Worm (Caenorhabditis elegans): ENCODE measurements around the gene algn-6.

algn-6 gene

ce11 chrII:8052850-8053249, 13.2 kb downstream of the algn-6 start, which contains the start of gene T05H10.4:
Gene T05H10.4, plus strand, starts transcription at chrII:8053150.
- TF ChIP-seq aptf-3 (GFP tag; IDR thresholded peaks at IDR 0.05), result no peak
- TF ChIP-seq rcor-1 (GFP tag; IDR thresholded peaks at IDR 0.05), result no peak
- no peak for TF ChIP-seq hmg-20 (GFP tag; IDR thresholded peaks at IDR 0.05)
- TF ChIP-seq him-1 (tag; optimal IDR thresholded peaks at IDR 0.05), result no peak
- TF ChIP-seq atf-7 (tag; optimal IDR thresholded peaks at IDR 0.05), result no peak
- TF ChIP-seq ceh-100 (GFP tag; IDR thresholded peaks at IDR 0.05), result no peak

DNA sequence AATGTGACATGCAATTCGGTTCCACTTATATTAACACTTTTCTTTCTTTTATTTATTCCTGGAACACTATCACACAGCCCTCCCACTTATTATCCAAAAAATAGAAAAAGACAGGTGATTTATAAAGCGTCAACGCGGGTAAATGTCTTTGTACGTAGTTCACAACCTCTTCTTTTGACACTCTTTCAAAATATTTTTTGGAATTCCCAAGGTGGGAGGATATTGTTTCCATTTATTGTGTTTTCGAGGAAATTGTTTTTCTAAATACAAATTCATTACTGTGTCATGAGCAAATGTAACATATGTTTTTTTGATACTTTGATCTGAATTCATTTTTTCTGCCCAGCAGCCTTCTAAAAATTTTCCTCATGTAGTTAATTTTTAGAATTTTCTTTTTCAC, 18.3 kb downstream of the algn-6 start:
- no peak for TF ChIP-seq F57A8.1 (GFP tag; optimal IDR thresholded peaks at IDR 0.05)
- no peak for TF ChIP-seq rcor-1 (GFP tag; IDR thresholded peaks at IDR 0.05)
- no peak for TF ChIP-seq mxl-1 (tag; optimal IDR thresholded peaks at IDR 0.05)
- TF ChIP-seq ceh-27 (GFP tag; optimal IDR thresholded peaks at IDR 0.05), result no peak
- no peak for TF ChIP-seq nhr-179 (tag; optimal IDR thresholded peaks at IDR 0.05)
- TF ChIP-seq F10E7.11 (tag; optimal IDR thresholded peaks at IDR 0.05), result no peak
- no peak for TF ChIP-seq madf-6 (GFP tag; IDR thresholded peaks at IDR 0.05)
- no peak for TF ChIP-seq tlf-1 (GFP tag; optimal IDR thresholded peaks at IDR 0.05)
- TF ChIP-seq F37B4.10 (GFP tag; IDR thresholded peaks at IDR 0.05), result no peak
- no peak for TF ChIP-seq lin-40 (tag; optimal IDR thresholded peaks at IDR 0.05)
- TF ChIP-seq aptf-3 (GFP tag; IDR thresholded peaks at IDR 0.05), result no peak
- TF ChIP-seq lin-26 (GFP tag; IDR thresholded peaks at IDR 0.05), result no peak

DNA sequence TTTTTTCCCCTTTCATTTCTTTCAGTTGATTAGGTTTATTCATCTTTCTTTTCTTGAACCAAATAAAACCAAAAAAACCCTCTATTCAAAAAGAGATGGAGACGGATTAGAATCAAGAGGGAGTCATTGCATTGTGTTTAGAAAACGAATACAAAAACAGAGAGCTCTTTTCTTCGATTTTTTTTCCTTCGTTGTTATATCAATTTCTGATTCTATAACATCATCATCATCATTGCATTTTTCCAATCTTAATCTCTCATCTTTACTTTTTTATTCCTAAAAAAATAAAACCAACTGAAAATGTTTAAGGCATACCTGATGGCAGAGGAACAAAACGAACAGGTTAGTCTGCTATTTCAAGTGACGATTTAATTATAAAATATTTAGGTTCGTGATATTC, 19.2 kb downstream of the algn-6 start, which contains the start of gene T05H10.8:
TSS of gene T05H10.8 (plus strand) at position 301 of the 400 bp plus-strand sequence.
- TF ChIP-seq repo-1 (tag; optimal IDR thresholded peaks at IDR 0.05) (no peak), ZK185.1 (tag; optimal IDR thresholded peaks at IDR 0.05; ENCODE audit: poor library complexity, severe bottlenecking) (no peak), nhr-27 (tag; optimal IDR thresholded peaks at IDR 0.05) (no peak), B0261.1 (tag; optimal IDR thresholded peaks at IDR 0.05) (no peak), egl-44 (GFP tag; IDR thresholded peaks at IDR 0.05) (no peak), sptf-2 (GFP tag; optimal IDR thresholded peaks at IDR 0.05) (no peak), dpl-1 (GFP tag; optimal IDR thresholded peaks at IDR 0.05) (no peak), lin-35 (GFP tag; optimal IDR thresholded peaks at IDR 0.05) (no peak), ceh-27 (GFP tag; optimal IDR thresholded peaks at IDR 0.05) (no peak)

ce11 chrII:8059532-8059931, 19.9 kb downstream of the algn-6 start:
- TF ChIP-seq mes-4 (tag; optimal IDR thresholded peaks at IDR 0.05) (no peak), hrde-1 (tag; optimal IDR thresholded peaks at IDR 0.05; ENCODE audit: borderline replicate concordance) (no peak), tbx-9 (tag; optimal IDR thresholded peaks at IDR 0.05; ENCODE audit: borderline replicate concordance) (no peak), nhr-179 (tag; optimal IDR thresholded peaks at IDR 0.05) (no peak), let-526 (GFP tag; IDR thresholded peaks at IDR 0.05) (no peak), nhr-27 (tag; optimal IDR thresholded peaks at IDR 0.05) (no peak), snpc-4 (GFP tag; optimal IDR thresholded peaks at IDR 0.05) (no peak), snpc-4 (tag; optimal IDR thresholded peaks at IDR 0.05) (no peak), egl-44 (GFP tag; IDR thresholded peaks at IDR 0.05) (no peak), ztf-18 (tag; optimal IDR thresholded peaks at IDR 0.05) (no peak), F37B4.10 (GFP tag; IDR thresholded peaks at IDR 0.05) (no peak), ceh-79 (tag; optimal IDR thresholded peaks at IDR 0.05) (no peak), pha-4 (tag; optimal IDR thresholded peaks at IDR 0.05) (no peak), nfyb-1 (GFP tag; IDR thresholded peaks at IDR 0.05) (no peak), madf-8 (GFP tag; conservative IDR thresholded peaks at IDR 0.05) (no peak), zim-3 (tag; optimal IDR thresholded peaks at IDR 0.05) (no peak), C06A6.2 (GFP tag; conservative IDR thresholded peaks at IDR 0.05) (no peak), snpc-1.1 (tag; optimal IDR thresholded peaks at IDR 0.05; ENCODE audit: insufficient read depth) (no peak)

Data from whole organism, young adult.